Worm (Caenorhabditis elegans) whole organism, L1 larva: ENCODE results near the gene Y43E12A.2.

Source experiments
- nhr-11 ChIP-seq: fragments of 150-350 bp; optimal IDR thresholded peaks from 2 replicates; lab custom pipeline; 2014; ENCODE audit warnings: missing biosample characterization, missing genetic modification characterization
- nhr-28 ChIP-seq: fragments of 150-350 bp; optimal IDR thresholded peaks from 2 replicates; lab custom pipeline; 2014; ENCODE audit warnings: missing biosample characterization, missing genetic modification characterization

DNA sequence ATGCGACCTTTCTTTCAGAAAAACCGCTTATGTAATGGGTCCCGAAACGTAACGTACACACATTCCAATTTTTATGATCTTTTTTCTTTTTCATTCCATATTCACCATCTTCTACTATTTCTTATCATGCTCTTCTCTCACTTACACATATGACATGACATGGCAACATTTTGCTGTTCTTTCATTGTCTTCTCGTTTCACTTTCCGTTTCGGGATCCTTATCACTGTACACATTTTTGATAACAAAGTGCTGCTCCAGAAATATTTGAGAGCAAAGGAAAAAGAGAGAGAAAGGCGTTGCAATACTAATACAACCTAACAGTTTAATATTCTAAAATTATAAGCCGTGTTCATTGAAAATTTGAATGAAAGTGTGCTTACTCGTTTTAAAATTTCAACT lies 11.5 kb upstream of the Y43E12A.2 start:
- TF ChIP-seq nhr-11 (tag; lab: Kevin White, UChicago) (no peak), nhr-28 (tag; lab: Kevin White, UChicago) (no peak)
